Fruit fly (Drosophila melanogaster) whole organism, prepupa: Measurements from ENCODE around the gene Polr2H.

ENCODE experiments used
- CG10669 ChIP-seq: fragments of 200-800 bp; sonication (Bioruptor generic); optimal IDR thresholded peaks from 3 replicates; lab custom pipeline; 2018; ENCODE audit warnings: missing biosample characterization, mild to moderate bottlenecking, missing genetic modification characterization, moderate library complexity
- CG11294 ChIP-seq: fragments of 200-800 bp; sonication (Bioruptor generic); IDR thresholded peaks from 2 replicates; pipeline ENCODE4 v1.3.6; 2022; ENCODE audit warnings: missing biosample characterization, missing genetic modification characterization
- CG11762 ChIP-seq: fragments of 200-800 bp; sonication (Bioruptor generic); optimal IDR thresholded peaks from 3 replicates; lab custom pipeline; 2016; ENCODE audit warnings: missing biosample characterization, missing genetic modification characterization; ENCODE audit not compliant: insufficient read depth
- CG11902 ChIP-seq: fragments of 200-800 bp; sonication (Bioruptor generic); optimal IDR thresholded peaks from 3 replicates; lab custom pipeline; 2016; ENCODE audit warnings: missing biosample characterization, missing genetic modification characterization
- CG15336 ChIP-seq: fragments of 200-800 bp; sonication (Bioruptor generic); IDR thresholded peaks from 2 replicates; pipeline ENCODE4 v1.3.6; 2022; ENCODE audit warnings: missing biosample characterization, missing genetic modification characterization
- CG16779 ChIP-seq: fragments of 200-800 bp; sonication (Bioruptor generic); optimal IDR thresholded peaks from 3 replicates; lab custom pipeline; 2017; ENCODE audit warnings: missing biosample characterization, mild to moderate bottlenecking, missing genetic modification characterization
- CG3032 ChIP-seq: fragments of 200-800 bp; optimal IDR thresholded peaks from 2 replicates; lab custom pipeline; 2019; ENCODE audit warnings: missing biosample characterization, mild to moderate bottlenecking, missing genetic modification characterization, moderate library complexity
- CG31627 ChIP-seq: fragments of 200-800 bp; sonication (Bioruptor generic); optimal IDR thresholded peaks from 3 replicates; lab custom pipeline; 2016; ENCODE audit warnings: missing biosample characterization, missing genetic modification characterization
- CG34406 ChIP-seq: fragments of 200-800 bp; sonication (Bioruptor generic); optimal IDR thresholded peaks from 3 replicates; lab custom pipeline; 2016; ENCODE audit warnings: missing biosample characterization, missing genetic modification characterization
- CG4318 ChIP-seq: fragments of 200-800 bp; sonication (Bioruptor generic); optimal IDR thresholded peaks from 3 replicates; lab custom pipeline; 2017; ENCODE audit warnings: missing biosample characterization, mild to moderate bottlenecking, missing genetic modification characterization
- CG6163 ChIP-seq: fragments of 200-800 bp; sonication (Bioruptor generic); IDR thresholded peaks from 3 replicates; pipeline ENCODE4 v1.3.6; 2022; ENCODE audit warnings: missing biosample characterization, missing genetic modification characterization
- CG6276 ChIP-seq: fragments of 200-800 bp; sonication (Bioruptor generic); optimal IDR thresholded peaks from 2 replicates; lab custom pipeline; 2017; ENCODE audit warnings: missing biosample characterization, mild to moderate bottlenecking, missing genetic modification characterization
- CG6792 ChIP-seq: fragments of 200-800 bp; sonication (Bioruptor generic); optimal IDR thresholded peaks from 3 replicates; lab custom pipeline; 2016; ENCODE audit warnings: missing biosample characterization, missing genetic modification characterization
- CG6808 ChIP-seq: fragments of 200-800 bp; sonication (Bioruptor generic); optimal IDR thresholded peaks from 3 replicates; lab custom pipeline; 2017; ENCODE audit warnings: missing biosample characterization, missing genetic modification characterization, mild to moderate bottlenecking, moderate library complexity, missing genetic modification reagents
- CG6854 ChIP-seq: fragments of 200-800 bp; sonication (Bioruptor generic); optimal IDR thresholded peaks from 2 replicates; lab custom pipeline; 2017; ENCODE audit warnings: missing biosample characterization, mild to moderate bottlenecking, missing genetic modification characterization
- CG7368 ChIP-seq: fragments of 200-800 bp; sonication (Bioruptor generic); optimal IDR thresholded peaks from 3 replicates; lab custom pipeline; 2016; ENCODE audit warnings: missing biosample characterization, missing genetic modification characterization
- CG8319 ChIP-seq: fragments of 200-800 bp; sonication (Bioruptor generic); optimal IDR thresholded peaks from 3 replicates; lab custom pipeline; 2016; ENCODE audit warnings: missing biosample characterization, missing genetic modification characterization
- CG9139 ChIP-seq: fragments of 200-800 bp; sonication (Bioruptor generic); optimal IDR thresholded peaks from 3 replicates; lab custom pipeline; 2017; ENCODE audit warnings: missing biosample characterization, mild to moderate bottlenecking, missing genetic modification characterization
- Eip75B ChIP-seq: fragments of 200-800 bp; sonication (Bioruptor generic); optimal IDR thresholded peaks from 3 replicates; lab custom pipeline; 2016; ENCODE audit warnings: missing biosample characterization, missing genetic modification characterization
- Eip78C ChIP-seq: fragments of 200-800 bp; sonication (Bioruptor generic); peaks from one replicate; lab custom pipeline; 2016; ENCODE audit warnings: missing biosample characterization, missing genetic modification characterization
- Eip93F ChIP-seq: fragments of 200-800 bp; sonication (Bioruptor generic); optimal IDR thresholded peaks from 2 replicates; lab custom pipeline; 2016; ENCODE audit warnings: missing biosample characterization, mild to moderate bottlenecking, missing genetic modification characterization
- Ets21C ChIP-seq: fragments of 200-800 bp; sonication (Bioruptor generic); optimal IDR thresholded peaks from 3 replicates; lab custom pipeline; 2016; ENCODE audit warnings: missing biosample characterization, missing genetic modification characterization
- Gug ChIP-seq: fragments of 200-800 bp; sonication (Bioruptor generic); IDR thresholded peaks from 2 replicates; pipeline ENCODE4 v1.3.6; 2022; ENCODE audit warnings: missing biosample characterization, missing genetic modification characterization
- Hr38 ChIP-seq: sonication (Bioruptor generic); optimal IDR thresholded peaks from 2 replicates; lab custom pipeline; 2016; ENCODE audit warnings: missing biosample characterization, missing genetic modification characterization
- Hr39 ChIP-seq: fragments of 200-800 bp; sonication (Bioruptor generic); optimal IDR thresholded peaks from 2 replicates; lab custom pipeline; 2016; ENCODE audit warnings: missing biosample characterization, missing genetic modification characterization
- Hr4 ChIP-seq: fragments of 200-800 bp; sonication (Bioruptor generic); optimal IDR thresholded peaks from 3 replicates; lab custom pipeline; 2016; ENCODE audit warnings: missing biosample characterization, missing genetic modification characterization
- Lpt ChIP-seq: fragments of 200-800 bp; sonication (Bioruptor generic); optimal IDR thresholded peaks from 3 replicates; lab custom pipeline; 2016; ENCODE audit warnings: missing biosample characterization, missing genetic modification characterization
- Met ChIP-seq: fragments of 200-800 bp; sonication (Bioruptor generic); optimal IDR thresholded peaks from 3 replicates; lab custom pipeline; 2016; ENCODE audit warnings: missing biosample characterization, missing genetic modification characterization
- Smox ChIP-seq: fragments of 200-800 bp; sonication (Bioruptor generic); optimal IDR thresholded peaks from 3 replicates; lab custom pipeline; 2016; ENCODE audit warnings: missing biosample characterization, missing genetic modification characterization
- Sox102F ChIP-seq: fragments of 200-800 bp; sonication (Bioruptor generic); optimal IDR thresholded peaks from 2 replicates; lab custom pipeline; 2016; ENCODE audit warnings: missing biosample characterization, mild to moderate bottlenecking, missing genetic modification characterization
- Sox14 ChIP-seq: fragments of 200-800 bp; sonication (Bioruptor generic); optimal IDR thresholded peaks from 3 replicates; lab custom pipeline; 2016; ENCODE audit warnings: missing biosample characterization, missing genetic modification characterization
- achi ChIP-seq: fragments of 200-800 bp; sonication (Bioruptor generic); optimal IDR thresholded peaks from 3 replicates; lab custom pipeline; 2016; ENCODE audit warnings: missing biosample characterization, missing genetic modification characterization
- acj6 ChIP-seq: fragments of 200-800 bp; sonication (Bioruptor generic); optimal IDR thresholded peaks from 3 replicates; lab custom pipeline; 2016; ENCODE audit warnings: missing biosample characterization, missing genetic modification characterization
- cyc ChIP-seq: fragments of 200-800 bp; sonication (Bioruptor generic); optimal IDR thresholded peaks from 3 replicates; lab custom pipeline; 2016; ENCODE audit warnings: missing biosample characterization, missing genetic modification characterization
- eg ChIP-seq: fragments of 200-800 bp; sonication (Bioruptor generic); IDR thresholded peaks from 3 replicates; pipeline ENCODE4 v1.3.6; 2022; ENCODE audit warnings: missing biosample characterization, missing genetic modification characterization
- fd85E ChIP-seq: fragments of 200-800 bp; sonication (Bioruptor generic); optimal IDR thresholded peaks from 3 replicates; lab custom pipeline; 2016; ENCODE audit warnings: missing biosample characterization, missing genetic modification characterization
- fkh ChIP-seq: fragments of 200-800 bp; sonication (Bioruptor generic); optimal IDR thresholded peaks from 3 replicates; lab custom pipeline; 2017; ENCODE audit warnings: missing biosample characterization, mild to moderate bottlenecking, missing genetic modification characterization, moderate library complexity
- lz ChIP-seq: fragments of 200-800 bp; sonication (Bioruptor generic); optimal IDR thresholded peaks from 3 replicates; lab custom pipeline; 2016; ENCODE audit warnings: missing biosample characterization, missing genetic modification characterization
- pdm3 ChIP-seq: fragments of 200-800 bp; sonication (Bioruptor generic); optimal IDR thresholded peaks from 3 replicates; lab custom pipeline; 2016; ENCODE audit warnings: missing biosample characterization, missing genetic modification characterization
- salr ChIP-seq, 2 experiments: fragments of 200-800 bp; sonication (Bioruptor generic); optimal IDR thresholded peaks; 3 replicates each; lab custom pipeline; 2016 to 2018; ENCODE audit warnings: missing biosample characterization in 2 of 2, missing genetic modification characterization in 2 of 2, mild to moderate bottlenecking in 1 of 2
- spab ChIP-seq: fragments of 200-800 bp; sonication (Bioruptor generic); optimal IDR thresholded peaks from 2 replicates; lab custom pipeline; 2017; ENCODE audit warnings: missing biosample characterization, mild to moderate bottlenecking, missing genetic modification characterization, missing genetic modification reagents
- ss ChIP-seq, 2 experiments: fragments of 200-800 bp; sonication (Bioruptor generic); optimal IDR thresholded peaks; 2 replicates in 1 of 2; 3 replicates in 1 of 2; lab custom pipeline; 2017 to 2018; ENCODE audit warnings: mild to moderate bottlenecking in 2 of 2, missing biosample characterization in 2 of 2, missing genetic modification characterization in 2 of 2, moderate library complexity in 1 of 2
- svp ChIP-seq: fragments of 200-800 bp; sonication (Bioruptor generic); peaks from one replicate; lab custom pipeline; 2016; ENCODE audit warnings: missing biosample characterization, missing genetic modification characterization
- topi ChIP-seq: fragments of 200-800 bp; sonication (Bioruptor generic); optimal IDR thresholded peaks from 3 replicates; lab custom pipeline; 2016; ENCODE audit warnings: missing biosample characterization, missing genetic modification characterization
- vri ChIP-seq: fragments of 200-800 bp; sonication (Bioruptor generic); optimal IDR thresholded peaks from 3 replicates; lab custom pipeline; 2016; ENCODE audit warnings: missing biosample characterization, mild to moderate bottlenecking, missing genetic modification characterization

The Polr2H gene

DNA sequence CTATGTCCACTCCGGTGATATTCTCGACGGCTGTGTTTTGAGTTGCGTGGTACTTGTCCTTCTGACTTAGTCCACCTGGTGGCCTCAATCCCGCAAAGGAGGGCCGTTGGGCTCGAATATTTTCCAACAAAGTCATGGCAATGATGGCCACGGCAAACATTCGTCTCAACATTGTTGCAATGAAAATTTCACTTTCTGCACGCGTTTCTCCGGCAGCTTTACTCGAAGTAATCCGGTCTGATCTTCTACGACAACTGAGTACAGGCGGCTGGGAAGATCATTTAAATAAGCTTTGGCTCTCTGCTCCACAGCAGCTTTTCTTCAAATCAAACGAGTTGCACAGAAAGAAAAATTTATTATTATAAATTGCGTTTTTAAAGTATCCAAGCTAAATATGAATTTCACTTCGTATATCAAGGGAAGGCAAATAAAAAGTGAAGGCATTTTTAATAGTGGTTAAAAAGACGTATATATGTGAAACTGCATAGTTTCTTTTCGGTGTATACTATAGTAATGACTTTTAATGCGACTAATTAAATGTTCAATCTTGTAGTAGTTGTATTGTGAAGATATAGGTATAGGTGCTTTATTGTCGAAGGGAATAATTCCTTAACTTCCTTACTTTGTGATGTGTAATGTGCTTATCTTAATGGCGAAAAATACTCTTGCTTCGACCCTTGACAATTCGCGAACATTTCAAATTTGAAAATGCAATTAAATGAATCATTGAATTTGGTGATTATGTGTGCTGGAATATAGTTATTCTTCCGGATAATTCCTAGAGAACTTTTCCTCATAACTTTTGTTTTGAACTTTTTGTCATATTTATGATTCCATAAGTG is 9.7 kb downstream of the Polr2H start, which contains the start of gene CG14567 (continued):
- peak; percentile 86 for TF ChIP-seq eg (GFP tag; lab: Robert Waterston, UW)
- peak; percentile 56 for TF ChIP-seq CG34406 (GFP tag; lab: Kevin White, UChicago)
- TF ChIP-seq CG6808 (GFP tag; lab: Kevin White, UChicago) = no peak
- TF ChIP-seq svp (GFP tag; lab: Kevin White, UChicago) = peak; percentile 46
- TF ChIP-seq CG31627 (GFP tag; lab: Kevin White, UChicago) = peak; percentile 73
- TF ChIP-seq CG3032 (tag; lab: Kevin White, UChicago) = peak; percentile 34
- TF ChIP-seq Sox102F (GFP tag; lab: Kevin White, UChicago) = peak; percentile 53
- peak; percentile 26 for TF ChIP-seq CG10669 (GFP tag; lab: Kevin White, UChicago)
- TF ChIP-seq CG4318 = peak; percentile 2
- peak; percentile 18 for TF ChIP-seq CG11762 (GFP tag; lab: Kevin White, UChicago)
- peak; percentile 1 for TF ChIP-seq spab
- peak; percentile 12 for TF ChIP-seq Lpt (GFP tag; lab: Kevin White, UChicago)
- TF ChIP-seq CG6163 (GFP tag; lab: Robert Waterston, UW) = peak; percentile 74
- no peak for TF ChIP-seq Eip93F
- TF ChIP-seq Hr38 (GFP tag; lab: Kevin White, UChicago) = no peak
- peak; percentile 56 for TF ChIP-seq CG6276 (GFP tag; lab: Kevin White, UChicago)
- TF ChIP-seq cyc (GFP tag; lab: Kevin White, UChicago) = peak; percentile 56
- peak; percentile 63 for TF ChIP-seq acj6
- peak; percentile 58 for TF ChIP-seq Ets21C (GFP tag; lab: Kevin White, UChicago)
- TF ChIP-seq achi (GFP tag; lab: Kevin White, UChicago) = peak; percentile 57
- TF ChIP-seq CG7368 (GFP tag; lab: Kevin White, UChicago) = peak; percentile 56
- TF ChIP-seq CG11294 (GFP tag; lab: Robert Waterston, UW) = peak; percentile 53; the same call in 1 of the 2 replicates

DNA sequence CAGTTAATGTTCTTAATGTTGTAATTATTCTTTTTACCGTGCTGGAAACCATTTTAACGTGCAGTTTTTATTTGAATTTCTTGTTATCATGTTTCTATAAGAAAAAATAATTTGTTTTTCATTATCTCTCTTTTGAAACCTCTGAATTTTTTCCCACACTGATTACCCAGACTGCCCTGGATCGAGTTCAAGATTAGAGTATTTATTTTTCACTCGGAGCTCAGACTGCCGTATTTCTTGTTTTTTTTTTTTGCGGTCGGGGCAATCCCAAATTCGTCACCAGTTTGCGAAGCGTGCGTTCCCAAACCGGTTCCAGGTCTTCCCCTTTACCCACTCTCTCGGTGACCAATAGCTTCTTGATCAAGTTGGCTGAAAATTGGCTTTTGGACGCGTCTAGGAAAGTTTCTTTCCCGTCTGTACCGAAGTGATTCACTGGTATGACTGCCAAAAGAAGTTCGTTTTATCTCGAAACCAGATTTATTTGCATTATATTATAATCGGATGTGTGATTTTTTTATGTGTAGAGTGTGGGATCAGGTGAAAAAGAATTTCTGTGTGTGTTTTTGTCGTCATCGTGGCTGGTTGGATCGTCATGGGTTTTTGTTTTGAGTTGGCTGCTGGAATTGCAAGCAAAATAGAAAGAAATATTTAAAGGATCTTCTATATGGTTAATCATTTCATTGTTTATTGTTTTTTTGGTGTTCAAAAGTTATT is 10.4 kb downstream of the Polr2H start:
- TF ChIP-seq Lpt (GFP tag; lab: Kevin White, UChicago) = no peak
- peak in 1 of 2 experiments; percentile 42 for TF ChIP-seq ss (GFP tag; optimal IDR thresholded peaks at IDR 0.05; lab: Kevin White, UChicago)
- peak; percentile 17 for TF ChIP-seq vri
- no peak for TF ChIP-seq Hr4
- peak; percentile 13 for TF ChIP-seq CG11902 (GFP tag; lab: Kevin White, UChicago)
- 0 out of 3 replicates have a peak, but pooled peaks have one; percentile 22 for TF ChIP-seq eg (GFP tag; lab: Robert Waterston, UW)
- TF ChIP-seq spab = no peak
- TF ChIP-seq CG10669 (GFP tag; lab: Kevin White, UChicago) = no peak
- TF ChIP-seq achi (GFP tag; lab: Kevin White, UChicago) = no peak
- no peak for TF ChIP-seq Eip93F
- no peak for TF ChIP-seq CG6792 (GFP tag; lab: Kevin White, UChicago)
- TF ChIP-seq CG6854 (GFP tag; lab: Kevin White, UChicago) = no peak
- peak; percentile 16 for TF ChIP-seq Eip75B
- TF ChIP-seq fkh (GFP tag; lab: Kevin White, UChicago) = peak; percentile 33
- TF ChIP-seq topi (GFP tag; lab: Kevin White, UChicago) = peak; percentile 56
- no peak for TF ChIP-seq CG11762 (GFP tag; lab: Kevin White, UChicago)
- TF ChIP-seq CG16779 (tag; lab: Kevin White, UChicago) = no peak
- TF ChIP-seq salr (GFP tag; optimal IDR thresholded peaks at IDR 0.05; lab: Kevin White, UChicago) = no peak
- TF ChIP-seq CG15336 (GFP tag; lab: Robert Waterston, UW) = no peak
- TF ChIP-seq CG8319 = peak; percentile 38
- TF ChIP-seq Eip78C (GFP tag; lab: Kevin White, UChicago) = peak; percentile 85
- no peak for TF ChIP-seq pdm3 (GFP tag; lab: Kevin White, UChicago)
- no peak for TF ChIP-seq Ets21C (GFP tag; lab: Kevin White, UChicago)
- TF ChIP-seq CG3032 (tag; lab: Kevin White, UChicago) = no peak
- TF ChIP-seq Sox14 (GFP tag; lab: Kevin White, UChicago) = no peak
- peak; percentile 24 for TF ChIP-seq Smox (GFP tag; lab: Kevin White, UChicago)
- no peak for TF ChIP-seq acj6
- 0 out of 3 replicates have a peak, but pooled peaks have one; percentile 32 for TF ChIP-seq CG6163 (GFP tag; lab: Robert Waterston, UW)
- TF ChIP-seq lz (GFP tag; lab: Kevin White, UChicago) = peak; percentile 31
- TF ChIP-seq Gug (GFP tag; lab: Robert Waterston, UW) = no peak
- TF ChIP-seq Sox102F (GFP tag; lab: Kevin White, UChicago) = peak; percentile 47
- peak; percentile 34 for TF ChIP-seq Hr39 (GFP tag; lab: Kevin White, UChicago)
- TF ChIP-seq CG9139 (GFP tag; lab: Kevin White, UChicago) = no peak
- TF ChIP-seq fd85E (GFP tag; lab: Kevin White, UChicago) = no peak
- TF ChIP-seq svp (GFP tag; lab: Kevin White, UChicago) = peak; percentile 88
- peak; percentile 47 for TF ChIP-seq Met (GFP tag; lab: Kevin White, UChicago)
